Worm (Caenorhabditis elegans): ENCODE measurements around the gene epg-4.
A peak's percentile ranks its signal among the peaks of the same experiment; 100 is the strongest.

- TF ChIP-seq nhr-76 (tag; optimal IDR thresholded peaks at IDR 0.05) (no peak), bed-3 (GFP tag; optimal IDR thresholded peaks at IDR 0.05) (no peak), nhr-28 (tag; optimal IDR thresholded peaks at IDR 0.05) (no peak), unc-62 (GFP tag; optimal IDR thresholded peaks at IDR 0.05) (no peak), hlh-1 (tag; optimal IDR thresholded peaks at IDR 0.05) (peak; percentile 19), lin-13 (tag; optimal IDR thresholded peaks at IDR 0.05) (no peak), mep-1 (tag; optimal IDR thresholded peaks at IDR 0.05) (no peak), snpc-4 (tag; optimal IDR thresholded peaks at IDR 0.05) (no peak), lsy-2 (tag; optimal IDR thresholded peaks at IDR 0.05) (no peak), elt-1 (tag; optimal IDR thresholded peaks at IDR 0.05; ENCODE audit: borderline replicate concordance, insufficient read depth) (no peak), mab-5 (tag; optimal IDR thresholded peaks at IDR 0.05) (no peak), ztf-11 (tag; optimal IDR thresholded peaks at IDR 0.05) (no peak)
These were observed 40.7 kb upstream of the epg-4 start for ce11 chrIII:7141285-7141715.
